Fruit fly (Drosophila melanogaster) whole organism, embryonic: ENCODE results near the gene sage.

Experiments
- Asciz ChIP-seq: fragments of 200-800 bp; sonication (Bioruptor generic); optimal IDR thresholded peaks from 2 replicates; lab custom pipeline; 2017; ENCODE audit warnings: missing biosample characterization, mild to moderate bottlenecking, missing genetic modification characterization, missing genetic modification reagents
- Awh ChIP-seq: fragments of 200-800 bp; sonication (Bioruptor generic); IDR thresholded peaks from 2 replicates; pipeline ENCODE4, ENCODE4 v1.3.6; 2022; ENCODE audit warnings: missing biosample characterization, missing genetic modification characterization
- Bdp1 ChIP-seq: fragments of 200-800 bp; sonication (Bioruptor generic); optimal IDR thresholded peaks from 3 replicates; lab custom pipeline; 2016; ENCODE audit warnings: missing biosample characterization, missing genetic modification characterization
- CG11696 ChIP-seq: fragments of 200-800 bp; sonication (Bioruptor generic); IDR thresholded peaks from 2 replicates; pipeline ENCODE4 v1.3.6; 2022; ENCODE audit warnings: missing biosample characterization, missing genetic modification characterization
- CG11723 ChIP-seq: fragments of 200-800 bp; sonication (Bioruptor generic); optimal IDR thresholded peaks from 2 replicates; lab custom pipeline; 2017; ENCODE audit warnings: missing biosample characterization, mild to moderate bottlenecking, missing genetic modification characterization
- CG12659 ChIP-seq: fragments of 200-800 bp; sonication (Bioruptor generic); optimal IDR thresholded peaks from 3 replicates; lab custom pipeline; 2017; ENCODE audit warnings: mild to moderate bottlenecking, missing biosample characterization, missing genetic modification reagents, missing genetic modification characterization
- CG12769 ChIP-seq: fragments of 200-800 bp; sonication (Bioruptor generic); optimal IDR thresholded peaks from 2 replicates; lab custom pipeline; 2019; ENCODE audit warnings: missing biosample characterization, mild to moderate bottlenecking, missing genetic modification characterization, moderate library complexity
- CG12942 ChIP-seq: fragments of 200-800 bp; sonication (Bioruptor generic); optimal IDR thresholded peaks from 3 replicates; lab custom pipeline; 2016; ENCODE audit warnings: missing biosample characterization, missing genetic modification characterization
- CG14860 ChIP-seq: fragments of 200-800 bp; sonication (Bioruptor generic); IDR thresholded peaks from 3 replicates; pipeline ENCODE4 v1.3.6; 2022; ENCODE audit warnings: missing biosample characterization, missing genetic modification characterization; ENCODE audit not compliant: partially characterized antibody
- CG15601 ChIP-seq: fragments of 200-800 bp; sonication (Bioruptor generic); optimal IDR thresholded peaks from 3 replicates; lab custom pipeline; 2019; ENCODE audit warnings: missing biosample characterization, mild to moderate bottlenecking, missing genetic modification characterization, moderate library complexity
- CG17912 ChIP-seq: fragments of 200-800 bp; sonication (Bioruptor generic); optimal IDR thresholded peaks from 2 replicates; lab custom pipeline; 2018; ENCODE audit warnings: missing biosample characterization, mild to moderate bottlenecking, missing genetic modification characterization
- CG4424 ChIP-seq: fragments of 200-800 bp; sonication (Bioruptor generic); optimal IDR thresholded peaks from 3 replicates; lab custom pipeline; 2016; ENCODE audit warnings: missing biosample characterization, missing genetic modification characterization
- CG4617 ChIP-seq: fragments of 200-800 bp; sonication (Bioruptor generic); optimal IDR thresholded peaks from 3 replicates; lab custom pipeline; 2016; ENCODE audit warnings: missing biosample characterization, missing genetic modification characterization, borderline replicate concordance
- CG6765 ChIP-seq: fragments of 200-800 bp; sonication (Bioruptor generic); optimal IDR thresholded peaks from 3 replicates; lab custom pipeline; 2017; ENCODE audit warnings: missing biosample characterization, mild to moderate bottlenecking, missing genetic modification characterization
- CG7556 ChIP-seq: fragments of 200-800 bp; sonication (Bioruptor generic); optimal IDR thresholded peaks from 2 replicates; lab custom pipeline; 2017; ENCODE audit warnings: missing biosample characterization, mild to moderate bottlenecking, missing genetic modification characterization
- CG7928 ChIP-seq: fragments of 200-800 bp; sonication (Bioruptor generic); optimal IDR thresholded peaks from 2 replicates; lab custom pipeline; 2017; ENCODE audit warnings: missing biosample characterization, mild to moderate bottlenecking, missing genetic modification characterization
- CG7987 ChIP-seq: fragments of 200-800 bp; sonication (Bioruptor generic); optimal IDR thresholded peaks from 2 replicates; lab custom pipeline; 2018; ENCODE audit warnings: missing biosample characterization, mild to moderate bottlenecking, missing genetic modification characterization, moderate library complexity
- CG8290 ChIP-seq, 3 experiments: fragments of 200-800 bp; sonication (Bioruptor generic); optimal IDR thresholded peaks; 2 replicates each; lab custom pipeline; 2016 to 2019; ENCODE audit warnings: missing biosample characterization in 3 of 3, missing genetic modification characterization in 3 of 3, mild to moderate bottlenecking in 2 of 3, moderate library complexity in 1 of 3
- CG8944 ChIP-seq: fragments of 200-800 bp; sonication (Bioruptor generic); optimal IDR thresholded peaks from 3 replicates; lab custom pipeline; 2016; ENCODE audit warnings: missing biosample characterization, missing genetic modification characterization
- CHES-1-like ChIP-seq: fragments of 200-800 bp; sonication (Bioruptor generic); optimal IDR thresholded peaks from 2 replicates; lab custom pipeline; 2016; ENCODE audit warnings: missing biosample characterization, missing genetic modification characterization
- Dek ChIP-seq: fragments of 200-800 bp; sonication (Bioruptor generic); optimal IDR thresholded peaks from 3 replicates; lab custom pipeline; 2019; ENCODE audit warnings: missing biosample characterization, mild to moderate bottlenecking, missing genetic modification characterization, moderate library complexity
- E2f1 ChIP-seq: fragments of 200-800 bp; sonication (Bioruptor generic); IDR thresholded peaks from 2 replicates; pipeline ENCODE4 v1.3.6; 2022; ENCODE audit warnings: missing biosample characterization, missing genetic modification characterization
- Gsc ChIP-seq: fragments of 200-800 bp; sonication (Bioruptor generic); IDR thresholded peaks from 2 replicates; pipeline ENCODE4 v1.3.6; 2022; ENCODE audit warnings: missing biosample characterization, missing genetic modification characterization
- Hr3 ChIP-seq: fragments of 200-800 bp; sonication (Bioruptor generic); optimal IDR thresholded peaks from 3 replicates; lab custom pipeline; 2016; ENCODE audit warnings: missing biosample characterization, missing genetic modification characterization
- Hr39 ChIP-seq: fragments of >200 bp; optimal IDR thresholded peaks from 2 replicates; lab custom pipeline; 2017
- Myb ChIP-seq: fragments of 200-800 bp; sonication (Bioruptor generic); optimal IDR thresholded peaks from 2 replicates; lab custom pipeline; 2016; ENCODE audit warnings: missing biosample characterization, missing genetic modification characterization
- NK7.1 ChIP-seq: fragments of 200-800 bp; sonication (Bioruptor generic); optimal IDR thresholded peaks from 3 replicates; lab custom pipeline; 2016; ENCODE audit warnings: missing biosample characterization, missing genetic modification characterization
- Nf-YC ChIP-seq: fragments of 200-800 bp; optimal IDR thresholded peaks from 3 replicates; lab custom pipeline; 2019; ENCODE audit warnings: missing biosample characterization, mild to moderate bottlenecking, missing genetic modification characterization, moderate library complexity
- TFAM ChIP-seq: fragments of 200-800 bp; sonication (Bioruptor generic); optimal IDR thresholded peaks from 2 replicates; lab custom pipeline; 2017; ENCODE audit warnings: missing biosample characterization, missing genetic modification characterization, inconsistent platforms
- Usf ChIP-seq: fragments of 200-800 bp; sonication (Bioruptor generic); optimal IDR thresholded peaks from 2 replicates; lab custom pipeline; 2017; ENCODE audit warnings: missing genotype, missing biosample characterization, missing genetic modification characterization
- ab ChIP-seq: fragments of 200-800 bp; sonication (Bioruptor generic); optimal IDR thresholded peaks from 2 replicates; lab custom pipeline; 2016; ENCODE audit warnings: missing biosample characterization, missing genetic modification characterization
- al ChIP-seq: fragments of 200-800 bp; sonication (Bioruptor generic); IDR thresholded peaks from 2 replicates; pipeline ENCODE4 v1.3.6; 2022; ENCODE audit warnings: missing biosample characterization, missing genetic modification characterization
- bsh ChIP-seq, 2 experiments: fragments of 200-800 bp; sonication (Bioruptor generic); optimal IDR thresholded peaks; 2 replicates each; lab custom pipeline; 2017 to 2018; ENCODE audit warnings: mild to moderate bottlenecking in 2 of 2, missing biosample characterization in 2 of 2, missing genetic modification characterization in 2 of 2, moderate library complexity in 1 of 2
- btn ChIP-seq: fragments of 200-800 bp; sonication (Bioruptor generic); optimal IDR thresholded peaks from 2 replicates; lab custom pipeline; 2016; ENCODE audit warnings: missing biosample characterization, missing genetic modification characterization
- caup ChIP-seq: fragments of 200-800 bp; sonication (Bioruptor generic); optimal IDR thresholded peaks from 3 replicates; lab custom pipeline; 2017; ENCODE audit warnings: missing biosample characterization, mild to moderate bottlenecking, missing genetic modification characterization, moderate library complexity; ENCODE audit not compliant: severe bottlenecking
- chif ChIP-seq, 2 experiments: fragments of 200-800 bp; sonication (Bioruptor generic); optimal IDR thresholded peaks; 3 replicates each; lab custom pipeline; 2016; ENCODE audit warnings: missing biosample characterization in 2 of 2, missing genetic modification characterization in 2 of 2
- chn ChIP-seq: fragments of 200-800 bp; sonication (Bioruptor generic); optimal IDR thresholded peaks from 2 replicates; lab custom pipeline; 2016; ENCODE audit warnings: missing biosample characterization, missing genetic modification characterization
- ci ChIP-seq: fragments of 200-800 bp; sonication (Bioruptor generic); IDR thresholded peaks from 3 replicates; pipeline ENCODE4 v1.3.6; 2022; ENCODE audit warnings: missing biosample characterization, missing genetic modification characterization
- dimm ChIP-seq: fragments of 200-800 bp; sonication (Bioruptor generic); IDR thresholded peaks from 2 replicates; pipeline ENCODE4 v1.3.6; 2022; ENCODE audit warnings: missing biosample characterization, missing genetic modification characterization
- dpn ChIP-seq, 2 experiments: fragments of 200-800 bp; sonication (Bioruptor generic); optimal IDR thresholded peaks; 3 replicates each; lab custom pipeline; 2016; ENCODE audit warnings: missing biosample characterization in 2 of 2, missing genetic modification characterization in 2 of 2
- emc ChIP-seq: fragments of 200-800 bp; sonication (Bioruptor generic); optimal IDR thresholded peaks from 2 replicates; lab custom pipeline; 2016; ENCODE audit warnings: missing biosample characterization, missing genetic modification characterization
- fru ChIP-seq: fragments of >200 bp; optimal IDR thresholded peaks from 2 replicates; lab custom pipeline; 2017
- insv ChIP-seq, 2 experiments: fragments of 200-800 bp; sonication (Bioruptor generic); optimal IDR thresholded peaks; 3 replicates each; lab custom pipeline; 2016 to 2018; ENCODE audit warnings: missing biosample characterization in 2 of 2, missing genetic modification characterization in 2 of 2
- jing ChIP-seq: fragments of 200-800 bp; sonication (Bioruptor generic); optimal IDR thresholded peaks from 2 replicates; lab custom pipeline; 2018; ENCODE audit warnings: missing biosample characterization, mild to moderate bottlenecking, missing genetic modification characterization
- jumu ChIP-seq: fragments of 200-800 bp; sonication (Bioruptor generic); optimal IDR thresholded peaks from 3 replicates; lab custom pipeline; 2016; ENCODE audit warnings: missing biosample characterization, missing genetic modification characterization
- lilli ChIP-seq: fragments of 200-800 bp; sonication (Bioruptor generic); optimal IDR thresholded peaks from 3 replicates; lab custom pipeline; 2016; ENCODE audit warnings: missing biosample characterization, missing genetic modification characterization
- org-1 ChIP-seq: fragments of 200-800 bp; sonication (Bioruptor generic); optimal IDR thresholded peaks from 2 replicates; lab custom pipeline; 2017; ENCODE audit warnings: missing biosample characterization, missing genetic modification characterization
- pum ChIP-seq: fragments of 200-800 bp; sonication (Bioruptor generic); optimal IDR thresholded peaks from 2 replicates; lab custom pipeline; 2016; ENCODE audit warnings: missing biosample characterization, missing genetic modification characterization
- pzg ChIP-seq: fragments of 200-800 bp; sonication (Bioruptor generic); optimal IDR thresholded peaks from 3 replicates; lab custom pipeline; 2018; ENCODE audit warnings: missing biosample characterization, mild to moderate bottlenecking, missing genetic modification characterization, moderate library complexity
- slbo ChIP-seq: fragments of 200-800 bp; sonication (Bioruptor generic); IDR thresholded peaks from 2 replicates; pipeline ENCODE4 v1.3.6; 2022; ENCODE audit warnings: missing biosample characterization, missing genetic modification characterization
- stwl ChIP-seq: fragments of 200-800 bp; sonication (Bioruptor generic); optimal IDR thresholded peaks from 3 replicates; lab custom pipeline; 2018; ENCODE audit warnings: missing biosample characterization, mild to moderate bottlenecking, missing genetic modification characterization, moderate library complexity
- vfl ChIP-seq: fragments of 200-800 bp; sonication (Bioruptor generic); optimal IDR thresholded peaks from 2 replicates; lab custom pipeline; 2016; ENCODE audit warnings: missing biosample characterization, missing genetic modification characterization

The sage gene

dm6 chr3R:9239941-9240400 is 24.0 kb downstream of the sage start (continued):
- no peak for TF ChIP-seq Bdp1 (GFP tag; lab: Kevin White, UChicago)
- TF ChIP-seq Hr39: no peak
- TF ChIP-seq dpn (GFP tag; optimal IDR thresholded peaks at IDR 0.05; lab: Kevin White, UChicago): peak in 1 of 2 experiments; percentile 6
- peak; percentile 80 for TF ChIP-seq CG4617 (GFP tag; lab: Kevin White, UChicago)
- no peak for TF ChIP-seq Usf (GFP tag; lab: Kevin White, UChicago)
- TF ChIP-seq stwl: peak; percentile 88
- no peak for TF ChIP-seq Gsc (GFP tag; lab: Robert Waterston, UW)
- TF ChIP-seq CG17912 (GFP tag; lab: Kevin White, UChicago): no peak
- peak; percentile 94 for TF ChIP-seq Myb
- TF ChIP-seq CG11696: no peak
- TF ChIP-seq chif (GFP tag; optimal IDR thresholded peaks at IDR 0.05; lab: Kevin White, UChicago): no peak
- no peak for TF ChIP-seq ci (GFP tag; lab: Robert Waterston, UW)
- no peak for TF ChIP-seq caup
- no peak for TF ChIP-seq CG8944 (GFP tag; lab: Kevin White, UChicago)
- TF ChIP-seq Awh (GFP tag; lab: Robert Waterston, UW): no peak
- no peak for TF ChIP-seq CG6765
- no peak for TF ChIP-seq btn (GFP tag; lab: Kevin White, UChicago)
- TF ChIP-seq CG7928 (GFP tag; lab: Kevin White, UChicago): no peak
- peak in 1 of 2 experiments; percentile 17 for TF ChIP-seq bsh (GFP tag; optimal IDR thresholded peaks at IDR 0.05; lab: Kevin White, UChicago)
- TF ChIP-seq jing (GFP tag; lab: Kevin White, UChicago): no peak
- TF ChIP-seq TFAM: no peak
- TF ChIP-seq NK7.1 (GFP tag; lab: Kevin White, UChicago): no peak
- peak; percentile 54 for TF ChIP-seq CG12659
- TF ChIP-seq CG12942 (GFP tag; lab: Kevin White, UChicago): no peak
- no peak for TF ChIP-seq org-1 (GFP tag; lab: Kevin White, UChicago)
- TF ChIP-seq lilli (GFP tag; lab: Kevin White, UChicago): peak; percentile 2
- no peak for TF ChIP-seq CG12769
- no peak for TF ChIP-seq Dek (tag; lab: Kevin White, UChicago)
- TF ChIP-seq pum (GFP tag; lab: Kevin White, UChicago): no peak
- TF ChIP-seq CG14860 (GFP tag; lab: Robert Waterston, UW): peak; percentile 71
- TF ChIP-seq fru: no peak
- TF ChIP-seq E2f1 (GFP tag; lab: Robert Waterston, UW): no peak
- no peak for TF ChIP-seq ab (GFP tag; lab: Kevin White, UChicago)
- no peak for TF ChIP-seq al
- peak; percentile 14 for TF ChIP-seq CG15601 (tag; lab: Kevin White, UChicago)
- peak; percentile 28 for TF ChIP-seq vfl (GFP tag; lab: Kevin White, UChicago)
- TF ChIP-seq chn: no peak
- no peak for TF ChIP-seq Hr3
- peak; percentile 50 for TF ChIP-seq pzg
- no peak for TF ChIP-seq Asciz (GFP tag; lab: Kevin White, UChicago)
- peak; percentile 21 for TF ChIP-seq CG11723 (GFP tag; lab: Kevin White, UChicago)
- no peak for TF ChIP-seq jumu (GFP tag; lab: Kevin White, UChicago)
- TF ChIP-seq insv (GFP tag; optimal IDR thresholded peaks at IDR 0.05; lab: Kevin White, UChicago): no peak
- TF ChIP-seq CHES-1-like (GFP tag; lab: Kevin White, UChicago): no peak
- TF ChIP-seq CG4424: no peak
- TF ChIP-seq slbo (GFP tag; lab: Robert Waterston, UW): no peak
- no peak for TF ChIP-seq CG8290 (GFP tag; optimal IDR thresholded peaks at IDR 0.05; lab: Kevin White, UChicago)
- no peak for TF ChIP-seq CG8290 (tag; optimal IDR thresholded peaks at IDR 0.05; lab: Kevin White, UChicago)
- TF ChIP-seq CG7556 (GFP tag; lab: Kevin White, UChicago): no peak
- TF ChIP-seq dimm (GFP tag; lab: Robert Waterston, UW): no peak
- TF ChIP-seq emc (GFP tag; lab: Kevin White, UChicago): no peak
- TF ChIP-seq Nf-YC (tag; lab: Kevin White, UChicago): peak; percentile 27
- TF ChIP-seq CG7987: no peak
